Worm (Caenorhabditis elegans): ENCODE results near the gene F35H10.10.

F35H10.10 gene

ce11 chrIV:8307408-8307807 lies 5.3 kb downstream of the F35H10.10 start:
- TF ChIP-seq pbrm-1 (GFP tag; IDR thresholded peaks at IDR 0.05) (no peak), ztf-26 (tag; optimal IDR thresholded peaks at IDR 0.05) (no peak), repo-1 (tag; optimal IDR thresholded peaks at IDR 0.05) (peak; percentile 59)

ce11 chrIV:8303668-8304067 lies 9.1 kb downstream of the F35H10.10 start, which contains the start of gene vha-5:
TSS of gene vha-5 (plus strand) at chrIV:8303968.
- TF ChIP-seq ceh-40 (GFP tag; IDR thresholded peaks at IDR 0.05) (no peak), C17E4.6 (GFP tag; IDR thresholded peaks at IDR 0.05) (no peak), Y53G8AR.9 (GFP tag; conservative IDR thresholded peaks at IDR 0.05) (no peak), hlh-12 (tag; optimal IDR thresholded peaks at IDR 0.05) (no peak), nfyb-1 (GFP tag; IDR thresholded peaks at IDR 0.05) (no peak), pbrm-1 (GFP tag; IDR thresholded peaks at IDR 0.05) (no peak), tlf-1 (GFP tag; optimal IDR thresholded peaks at IDR 0.05) (no peak), lin-54 (GFP tag; optimal IDR thresholded peaks at IDR 0.05) (no peak), ztf-22 (GFP tag; optimal IDR thresholded peaks at IDR 0.05) (no peak), unc-62 (GFP tag; optimal IDR thresholded peaks at IDR 0.05) (no peak), hlh-26 (GFP tag; conservative IDR thresholded peaks at IDR 0.05) (no peak), mel-28 (tag; optimal IDR thresholded peaks at IDR 0.05; ENCODE audit: borderline replicate concordance) (no peak)

- TF ChIP-seq madf-6 (GFP tag; IDR thresholded peaks at IDR 0.05): no peak
- TF ChIP-seq snpc-4 (GFP tag; optimal IDR thresholded peaks at IDR 0.05): no peak
- no peak for TF ChIP-seq snpc-4 (tag; optimal IDR thresholded peaks at IDR 0.05)
- no peak for TF ChIP-seq Y53G8AR.9 (GFP tag; conservative IDR thresholded peaks at IDR 0.05)
- TF ChIP-seq lsy-27 (tag; optimal IDR thresholded peaks at IDR 0.05; ENCODE audit: borderline replicate concordance, insufficient read depth): no peak
- no peak for TF ChIP-seq Y53F4B.3 (GFP tag; IDR thresholded peaks at IDR 0.05)
- no peak for TF ChIP-seq attf-3 (GFP tag; conservative IDR thresholded peaks at IDR 0.05)
- TF ChIP-seq F39B2.1 (GFP tag; IDR thresholded peaks at IDR 0.05): no peak
- no peak for TF ChIP-seq F23B12.7 (tag; optimal IDR thresholded peaks at IDR 0.05; ENCODE audit: insufficient read depth)
- no peak for TF ChIP-seq snpc-3.4 (tag; optimal IDR thresholded peaks at IDR 0.05)
These were observed 10.0 kb downstream of the F35H10.10 start for ce11 chrIV:8302648-8303161.

- TF ChIP-seq zfh-2 (GFP tag; conservative IDR thresholded peaks at IDR 0.05): no peak
- TF ChIP-seq ztf-3 (GFP tag; optimal IDR thresholded peaks at IDR 0.05): no peak
- no peak for TF ChIP-seq pbrm-1 (GFP tag; IDR thresholded peaks at IDR 0.05)
- 0 out of 2 replicates have a peak, but pooled peaks have one; percentile 21 for TF ChIP-seq lin-26 (GFP tag; IDR thresholded peaks at IDR 0.05)
- no peak for TF ChIP-seq F57C9.4 (tag; optimal IDR thresholded peaks at IDR 0.05)
- no peak for TF ChIP-seq ama-1 (optimal IDR thresholded peaks at IDR 0.05)
- no peak for TF ChIP-seq ama-1 (GFP tag; optimal IDR thresholded peaks at IDR 0.05)
- TF ChIP-seq lag-1 (GFP tag; IDR thresholded peaks at IDR 0.05): no peak
- no peak for TF ChIP-seq egrh-3 (GFP tag; IDR thresholded peaks at IDR 0.05)
- TF ChIP-seq hlh-26 (GFP tag; conservative IDR thresholded peaks at IDR 0.05): no peak
- TF ChIP-seq nhr-90 (tag; optimal IDR thresholded peaks at IDR 0.05): no peak
- no peak for TF ChIP-seq tlf-1 (GFP tag; optimal IDR thresholded peaks at IDR 0.05)
- no peak for TF ChIP-seq lsl-1 (GFP tag; optimal IDR thresholded peaks at IDR 0.05)
- no peak for TF ChIP-seq nhr-120 (GFP tag; IDR thresholded peaks at IDR 0.05)
- TF ChIP-seq mcd-1 (GFP tag; IDR thresholded peaks at IDR 0.05): no peak
- no peak for TF ChIP-seq Y79H2A.3 (GFP tag; conservative IDR thresholded peaks at IDR 0.05)
- no peak for TF ChIP-seq ztf-18 (tag; optimal IDR thresholded peaks at IDR 0.05)
- TF ChIP-seq hmg-1.2 (GFP tag; IDR thresholded peaks at IDR 0.05): peak; percentile 31; the same call in 1 of the 2 replicates
- TF ChIP-seq ztf-25 (GFP tag; IDR thresholded peaks at IDR 0.05): no peak
- TF ChIP-seq C06A6.2 (GFP tag; conservative IDR thresholded peaks at IDR 0.05): no peak
- no peak for TF ChIP-seq attf-6 (GFP tag; IDR thresholded peaks at IDR 0.05)
- peak; percentile 65 for TF ChIP-seq ekl-4 (GFP tag; IDR thresholded peaks at IDR 0.05)
- no peak for TF ChIP-seq ceh-91 (GFP tag; IDR thresholded peaks at IDR 0.05)
- no peak for TF ChIP-seq dpl-1 (GFP tag; optimal IDR thresholded peaks at IDR 0.05)
- TF ChIP-seq sea-2 (GFP tag; IDR thresholded peaks at IDR 0.05): no peak
- no peak for TF ChIP-seq attf-3 (GFP tag; conservative IDR thresholded peaks at IDR 0.05)
- no peak for TF ChIP-seq ztf-22 (GFP tag; optimal IDR thresholded peaks at IDR 0.05)
These were observed 10.8 kb downstream of the F35H10.10 start for ce11 chrIV:8301925-8302324.

Measured in whole organism, young adult.